Fruit fly (Drosophila melanogaster) whole organism, embryonic: ENCODE results near the gene Nckx30C.
A peak's percentile ranks its signal among the peaks of the same experiment; 100 is the strongest.

Experiments used
- Adf1 ChIP-seq: fragments of 200-800 bp; sonication (Bioruptor generic); IDR thresholded peaks from 2 replicates; pipeline ENCODE4 v1.3.6; 2022; ENCODE audit warnings: missing biosample characterization, missing genetic modification characterization
- Antp ChIP-seq: fragments of 200-800 bp; sonication (Bioruptor generic); optimal IDR thresholded peaks from 3 replicates; lab custom pipeline; 2016; ENCODE audit warnings: missing biosample characterization, missing genetic modification characterization
- Bdp1 ChIP-seq: fragments of 200-800 bp; sonication (Bioruptor generic); optimal IDR thresholded peaks from 3 replicates; lab custom pipeline; 2016; ENCODE audit warnings: missing biosample characterization, missing genetic modification characterization
- CG12769 ChIP-seq: fragments of 200-800 bp; sonication (Bioruptor generic); optimal IDR thresholded peaks from 2 replicates; lab custom pipeline; 2019; ENCODE audit warnings: missing biosample characterization, mild to moderate bottlenecking, missing genetic modification characterization, moderate library complexity
- CG13624 ChIP-seq: fragments of 200-800 bp; sonication (Bioruptor generic); optimal IDR thresholded peaks from 2 replicates; lab custom pipeline; 2016; ENCODE audit warnings: missing biosample characterization, missing genetic modification characterization
- CG13775 ChIP-seq: fragments of 200-800 bp; sonication (Bioruptor generic); optimal IDR thresholded peaks from 3 replicates; lab custom pipeline; 2017; ENCODE audit warnings: missing biosample characterization, mild to moderate bottlenecking, missing genetic modification characterization
- CG14050 ChIP-seq: fragments of 200-800 bp; sonication (Bioruptor generic); IDR thresholded peaks from 3 replicates; pipeline ENCODE4 v1.3.6; 2022; ENCODE audit warnings: missing biosample characterization, missing genetic modification characterization
- CG14441 ChIP-seq: fragments of 200-800 bp; sonication (Bioruptor generic); IDR thresholded peaks from 2 replicates; pipeline ENCODE4 v1.3.6; 2022; ENCODE audit warnings: missing biosample characterization, missing genetic modification characterization
- CG31365 ChIP-seq: fragments of 200-800 bp; sonication (Bioruptor generic); optimal IDR thresholded peaks from 2 replicates; lab custom pipeline; 2018; ENCODE audit warnings: missing biosample characterization, mild to moderate bottlenecking, missing genetic modification characterization
- CG3407 ChIP-seq: fragments of 200-800 bp; sonication (Bioruptor generic); optimal IDR thresholded peaks from 2 replicates; lab custom pipeline; 2018; ENCODE audit warnings: missing biosample characterization, mild to moderate bottlenecking, missing genetic modification characterization
- CG4617 ChIP-seq: fragments of 200-800 bp; sonication (Bioruptor generic); optimal IDR thresholded peaks from 3 replicates; lab custom pipeline; 2016; ENCODE audit warnings: missing biosample characterization, missing genetic modification characterization, borderline replicate concordance
- CG5953 ChIP-seq: fragments of 200-800 bp; sonication (Bioruptor generic); IDR thresholded peaks from 2 replicates; pipeline ENCODE4 v1.3.6; 2022; ENCODE audit warnings: missing biosample characterization, missing genetic modification characterization
- CG6791 ChIP-seq: fragments of 200-800 bp; sonication (Bioruptor generic); IDR thresholded peaks from 3 replicates; pipeline ENCODE4 v1.3.6; 2022; ENCODE audit warnings: missing biosample characterization, missing genetic modification characterization; ENCODE audit not compliant: partially characterized antibody
- CG6854 ChIP-seq: fragments of 200-800 bp; sonication (Bioruptor generic); optimal IDR thresholded peaks from 3 replicates; lab custom pipeline; 2017; ENCODE audit warnings: missing biosample characterization, mild to moderate bottlenecking, missing genetic modification characterization
- CG7786 ChIP-seq: fragments of 200-800 bp; sonication (Bioruptor generic); optimal IDR thresholded peaks from 2 replicates; lab custom pipeline; 2016; ENCODE audit warnings: missing biosample characterization, missing genetic modification characterization
- CG7839 ChIP-seq: fragments of 200-800 bp; sonication (Bioruptor generic); optimal IDR thresholded peaks from 3 replicates; lab custom pipeline; 2018; ENCODE audit warnings: missing biosample characterization, mild to moderate bottlenecking, missing genetic modification characterization, moderate library complexity
- CG9609 ChIP-seq: fragments of 200-800 bp; sonication (Bioruptor generic); optimal IDR thresholded peaks from 3 replicates; lab custom pipeline; 2016; ENCODE audit warnings: missing biosample characterization, missing genetic modification characterization
- Doc2 ChIP-seq: fragments of 200-800 bp; sonication (Bioruptor generic); IDR thresholded peaks from 2 replicates; pipeline ENCODE4 v1.3.6; 2022; ENCODE audit warnings: missing biosample characterization, missing genetic modification characterization
- HHEX ChIP-seq: fragments of 200-800 bp; sonication (Bioruptor generic); optimal IDR thresholded peaks from 3 replicates; lab custom pipeline; 2017; ENCODE audit warnings: missing biosample characterization, mild to moderate bottlenecking, missing genetic modification characterization, missing genetic modification reagents
- Hmx ChIP-seq: fragments of 200-800 bp; sonication (Bioruptor generic); optimal IDR thresholded peaks from 2 replicates; lab custom pipeline; 2016; ENCODE audit warnings: missing biosample characterization, missing genetic modification characterization
- Jarid2 ChIP-seq: fragments of 200-800 bp; sonication (Bioruptor generic); optimal IDR thresholded peaks from 3 replicates; lab custom pipeline; 2017; ENCODE audit warnings: mild to moderate bottlenecking, missing biosample characterization, missing genetic modification reagents, missing genetic modification characterization
- Nf-YA ChIP-seq: fragments of 200-800 bp; sonication (Bioruptor generic); IDR thresholded peaks from 2 replicates; pipeline ENCODE4 v1.3.6; 2022; ENCODE audit warnings: missing biosample characterization, missing genetic modification characterization
- PHDP ChIP-seq: fragments of 200-800 bp; sonication (Bioruptor generic); optimal IDR thresholded peaks from 3 replicates; lab custom pipeline; 2018; ENCODE audit warnings: missing biosample characterization, mild to moderate bottlenecking, missing genetic modification characterization, moderate library complexity
- Ptx1 ChIP-seq: fragments of 200-800 bp; sonication (Bioruptor generic); IDR thresholded peaks from 2 replicates; pipeline ENCODE4 v1.3.6; 2022; ENCODE audit warnings: missing biosample characterization, missing genetic modification characterization
- Rx ChIP-seq: fragments of 200-800 bp; sonication (Bioruptor generic); IDR thresholded peaks from 2 replicates; pipeline ENCODE4 v1.3.6; 2022; ENCODE audit warnings: missing biosample characterization, missing genetic modification characterization
- Side ChIP-seq: fragments of 200-800 bp; sonication (Bioruptor generic); optimal IDR thresholded peaks from 2 replicates; lab custom pipeline; 2016; ENCODE audit warnings: missing biosample characterization, missing genetic modification characterization
- Trl ChIP-seq, 3 experiments: fragments of >200 bp in 2 of 3; fragments of 200-800 bp in 1 of 3; sonication (Bioruptor generic) in 1 of 3; optimal IDR thresholded peaks; 2 replicates in 1 of 3; 3 replicates in 2 of 3; lab custom pipeline; 2016 to 2017; ENCODE audit warnings: missing biosample characterization in 1 of 3, missing genetic modification characterization in 1 of 3
- abd-A ChIP-seq: fragments of 200-800 bp; sonication (Bioruptor generic); optimal IDR thresholded peaks from 3 replicates; lab custom pipeline; 2019; ENCODE audit warnings: missing biosample characterization, mild to moderate bottlenecking, missing genetic modification characterization, moderate library complexity
- ato ChIP-seq: fragments of 200-800 bp; sonication (Bioruptor generic); IDR thresholded peaks from 2 replicates; pipeline ENCODE4 v1.3.6; 2022; ENCODE audit warnings: missing biosample characterization, missing genetic modification characterization; ENCODE audit not compliant: partially characterized antibody
- crol ChIP-seq: fragments of 200-800 bp; sonication (Bioruptor generic); IDR thresholded peaks from 2 replicates; pipeline ENCODE4 v1.3.6; 2022; ENCODE audit warnings: missing biosample characterization, missing genetic modification characterization
- gcm ChIP-seq: fragments of 200-800 bp; sonication (Bioruptor generic); optimal IDR thresholded peaks from 2 replicates; lab custom pipeline; 2019; ENCODE audit warnings: missing biosample characterization, mild to moderate bottlenecking, missing genetic modification characterization, moderate library complexity
- gem ChIP-seq: fragments of 200-800 bp; sonication (Bioruptor generic); optimal IDR thresholded peaks from 2 replicates; lab custom pipeline; 2019; ENCODE audit warnings: missing biosample characterization, mild to moderate bottlenecking, missing genetic modification characterization, moderate library complexity
- hbn ChIP-seq: fragments of 200-800 bp; sonication (Bioruptor generic); IDR thresholded peaks from 2 replicates; pipeline ENCODE4 v1.3.6; 2022; ENCODE audit warnings: missing biosample characterization, missing genetic modification characterization; ENCODE audit not compliant: partially characterized antibody
- hkb ChIP-seq, 2 experiments: fragments of 200-800 bp in 1 of 2; fragments of >200 bp in 1 of 2; sonication (Bioruptor generic) in 1 of 2; IDR thresholded peaks in 1 of 2; optimal IDR thresholded peaks in 1 of 2; 2 replicates each; pipeline versions ENCODE4 v1.3.6 to Lab custom; 2017 to 2022; ENCODE audit warnings: missing biosample characterization in 1 of 2, missing genetic modification characterization in 1 of 2
- lab ChIP-seq: fragments of 200-800 bp; sonication (Bioruptor generic); optimal IDR thresholded peaks from 3 replicates; lab custom pipeline; 2017; ENCODE audit warnings: missing biosample characterization, missing genetic modification characterization, mild to moderate bottlenecking, moderate library complexity, missing genetic modification reagents
- luna ChIP-seq: fragments of 200-800 bp; sonication (Bioruptor generic); optimal IDR thresholded peaks from 2 replicates; lab custom pipeline; 2016; ENCODE audit warnings: missing biosample characterization, missing genetic modification characterization
- oc ChIP-seq: fragments of 200-800 bp; sonication (Bioruptor generic); optimal IDR thresholded peaks from 2 replicates; lab custom pipeline; 2018; ENCODE audit warnings: missing biosample characterization, mild to moderate bottlenecking, missing genetic modification characterization, moderate library complexity
- sd ChIP-seq: fragments of 200-800 bp; sonication (Bioruptor generic); optimal IDR thresholded peaks from 3 replicates; lab custom pipeline; 2018; ENCODE audit warnings: missing biosample characterization, mild to moderate bottlenecking, missing genetic modification characterization, moderate library complexity
- sisA ChIP-seq: fragments of 200-800 bp; sonication (Bioruptor generic); IDR thresholded peaks from 2 replicates; pipeline ENCODE4 v1.3.6; 2022; ENCODE audit warnings: missing biosample characterization, missing genetic modification characterization
- so ChIP-seq: fragments of 200-800 bp; sonication (Bioruptor generic); IDR thresholded peaks from 3 replicates; pipeline ENCODE4 v1.3.6; 2022; ENCODE audit warnings: missing biosample characterization, missing genetic modification characterization
- sqz ChIP-seq: fragments of 200-800 bp; sonication (Bioruptor generic); optimal IDR thresholded peaks from 3 replicates; lab custom pipeline; 2018; ENCODE audit warnings: missing biosample characterization, mild to moderate bottlenecking, missing genetic modification characterization
- sug ChIP-seq: fragments of 200-800 bp; optimal IDR thresholded peaks from 2 replicates; lab custom pipeline; 2019; ENCODE audit warnings: missing biosample characterization, mild to moderate bottlenecking, missing genetic modification characterization, moderate library complexity
- tx ChIP-seq: fragments of 200-800 bp; sonication (Bioruptor generic); optimal IDR thresholded peaks from 2 replicates; lab custom pipeline; 2016; ENCODE audit warnings: missing biosample characterization, missing genetic modification characterization
- wek ChIP-seq: fragments of 200-800 bp; sonication (Bioruptor generic); optimal IDR thresholded peaks from 3 replicates; lab custom pipeline; 2018; ENCODE audit warnings: missing biosample characterization, mild to moderate bottlenecking, missing genetic modification characterization, moderate library complexity
- zen2 ChIP-seq: fragments of 200-800 bp; sonication (Bioruptor generic); IDR thresholded peaks from 3 replicates; pipeline ENCODE4 v1.3.6; 2022; ENCODE audit warnings: missing biosample characterization, missing genetic modification characterization; ENCODE audit not compliant: partially characterized antibody

The Nckx30C gene

DNA sequence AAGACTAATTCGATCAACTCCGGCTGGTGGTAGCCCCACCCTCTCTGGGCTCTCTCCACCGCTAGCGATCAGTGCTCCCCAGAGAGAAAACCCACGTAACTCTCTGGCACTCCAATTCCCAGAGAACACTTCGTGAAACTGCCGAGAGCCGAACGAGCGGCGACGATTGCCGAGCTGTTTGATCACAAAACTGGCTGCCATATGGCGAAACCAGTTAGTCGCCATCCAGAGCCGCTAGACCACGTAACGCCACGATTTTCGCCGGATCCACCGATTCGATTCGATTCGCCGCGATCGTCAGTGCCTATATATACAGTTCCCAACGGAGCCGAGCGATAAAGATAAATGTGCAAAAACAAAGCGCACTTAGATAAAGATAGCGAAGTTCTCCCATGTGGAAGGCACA lies 35.9 kb upstream of the Nckx30C start, which contains the start of gene IP3K1 (continued):
- TF ChIP-seq PHDP (tag; lab: Kevin White, UChicago) = peak; percentile 11
- TF ChIP-seq Trl (optimal IDR thresholded peaks at IDR 0.05; lab: Kevin White, UChicago) = peak; percentile 91 to 96
- TF ChIP-seq Trl (GFP tag; optimal IDR thresholded peaks at IDR 0.05; lab: Kevin White, UChicago) = peak; percentile 29
- peak; percentile 80 for TF ChIP-seq ato (GFP tag; lab: Robert Waterston, UW)
- peak; percentile 24 for TF ChIP-seq CG31365 (tag; lab: Kevin White, UChicago)
- TF ChIP-seq Rx (GFP tag; lab: Robert Waterston, UW) = no peak
- TF ChIP-seq hkb (optimal IDR thresholded peaks at IDR 0.05; lab: Kevin White, UChicago) = no peak
- peak; percentile 63; the same call in 1 of the 2 replicates for TF ChIP-seq hkb (GFP tag; IDR thresholded peaks at IDR 0.05; lab: Robert Waterston, UW)
- no peak for TF ChIP-seq Bdp1
- TF ChIP-seq so (GFP tag; lab: Robert Waterston, UW) = peak; percentile 66; the same call in 2 of the 3 replicates
- TF ChIP-seq wek (GFP tag; lab: Kevin White, UChicago) = peak; percentile 24
- TF ChIP-seq Adf1 (GFP tag; lab: Robert Waterston, UW) = peak; percentile 45; the same call in 1 of the 2 replicates
- no peak for TF ChIP-seq CG9609 (GFP tag; lab: Kevin White, UChicago)
- TF ChIP-seq Side (GFP tag; lab: Kevin White, UChicago) = peak; percentile 28
- TF ChIP-seq Ptx1 = 0 out of 2 replicates have a peak, but pooled peaks have one; percentile 7
- TF ChIP-seq oc (tag; lab: Kevin White, UChicago) = peak; percentile 39
- TF ChIP-seq CG12769 (tag; lab: Kevin White, UChicago) = peak; percentile 99
- peak; percentile 0 for TF ChIP-seq CG6854 (GFP tag; lab: Kevin White, UChicago)
- TF ChIP-seq Hmx (GFP tag; lab: Kevin White, UChicago) = no peak
- peak; percentile 12 for TF ChIP-seq CG13624 (GFP tag; lab: Kevin White, UChicago)
- no peak for TF ChIP-seq sisA (GFP tag; lab: Robert Waterston, UW)
- TF ChIP-seq luna = no peak
- peak; percentile 25 for TF ChIP-seq sqz
- TF ChIP-seq gem (tag; lab: Kevin White, UChicago) = no peak
- TF ChIP-seq abd-A (tag; lab: Kevin White, UChicago) = peak; percentile 72
- TF ChIP-seq CG6791 = peak; percentile 64; the same call in 1 of the 3 replicates
- TF ChIP-seq CG7839 = peak; percentile 17
- TF ChIP-seq gcm (GFP tag; lab: Kevin White, UChicago) = peak; percentile 59
- peak; percentile 57; the same call in 1 of the 2 replicates for TF ChIP-seq CG5953 (GFP tag; lab: Robert Waterston, UW)
- TF ChIP-seq zen2 (GFP tag; lab: Robert Waterston, UW) = peak; percentile 67; the same call in 2 of the 3 replicates
- no peak for TF ChIP-seq CG14050 (GFP tag; lab: Robert Waterston, UW)
- peak; percentile 24 for TF ChIP-seq Antp
- no peak for TF ChIP-seq CG3407 (GFP tag; lab: Kevin White, UChicago)
- TF ChIP-seq sug (tag; lab: Kevin White, UChicago) = peak; percentile 75
- TF ChIP-seq HHEX (GFP tag; lab: Kevin White, UChicago) = peak; percentile 37
- peak; percentile 44; the same call in 1 of the 2 replicates for TF ChIP-seq Nf-YA (GFP tag; lab: Robert Waterston, UW)
- TF ChIP-seq lab = peak; percentile 81
- peak; percentile 17 for TF ChIP-seq CG13775 (GFP tag; lab: Kevin White, UChicago)
- peak; percentile 53 for TF ChIP-seq sd (tag; lab: Kevin White, UChicago)
- peak; percentile 8 for TF ChIP-seq CG7786 (GFP tag; lab: Kevin White, UChicago)
- TF ChIP-seq CG4617 (GFP tag; lab: Kevin White, UChicago) = no peak
- TF ChIP-seq Jarid2 = peak; percentile 99
- TF ChIP-seq CG14441 (GFP tag; lab: Robert Waterston, UW) = peak; percentile 49; the same call in 1 of the 2 replicates
- TF ChIP-seq Doc2 (GFP tag; lab: Robert Waterston, UW) = no peak
- peak; percentile 66 for TF ChIP-seq tx (GFP tag; lab: Kevin White, UChicago)
- 0 out of 2 replicates have a peak, but pooled peaks have one; percentile 10 for TF ChIP-seq crol (GFP tag; lab: Robert Waterston, UW)
- peak; percentile 51; the same call in 1 of the 2 replicates for TF ChIP-seq hbn (GFP tag; lab: Robert Waterston, UW)
